Worm (Caenorhabditis elegans) whole organism, late embryonic: Measurements from ENCODE around the gene F59B10.2.

Experiments
- F13H6.1 ChIP-seq: sonication (generic microtip); optimal IDR thresholded peaks from 2 replicates; lab custom pipeline; 2016; ENCODE audit warnings: missing genetic modification characterization, missing compliant biosample characterization
- ceh-22 ChIP-seq: sonication (generic microtip); optimal IDR thresholded peaks from 2 replicates; lab custom pipeline; 2017; ENCODE audit warnings: missing biosample characterization, missing genetic modification characterization
- dve-1 ChIP-seq: sonication (generic microtip); optimal IDR thresholded peaks from 2 replicates; lab custom pipeline; 2017; ENCODE audit warnings: antibody characterized with exemption, mild to moderate bottlenecking, missing genetic modification characterization, missing compliant biosample characterization
- ets-4 ChIP-seq: sonication (generic microtip); optimal IDR thresholded peaks from 2 replicates; lab custom pipeline; 2016; ENCODE audit warnings: missing genetic modification characterization, missing compliant biosample characterization
- fkh-10 ChIP-seq: fragments of 150-350 bp; optimal IDR thresholded peaks from 2 replicates; lab custom pipeline; 2014; ENCODE audit warnings: missing biosample characterization, missing genetic modification reagents, missing genetic modification characterization
- gmeb-2 ChIP-seq: sonication (generic microtip); optimal IDR thresholded peaks from 2 replicates; lab custom pipeline; 2016; ENCODE audit warnings: missing genetic modification characterization, inconsistent platforms, missing compliant biosample characterization
- pag-3 ChIP-seq: sonication (generic microtip); optimal IDR thresholded peaks from 2 replicates; lab custom pipeline; 2016; ENCODE audit warnings: missing compliant biosample characterization, missing genetic modification characterization, borderline replicate concordance
- sox-2 ChIP-seq: fragments of 200-800 bp; sonication (Bioruptor generic); IDR thresholded peaks from 2 replicates; pipeline ENCODE4 v1.3.6; 2022; ENCODE audit warnings: missing genetic modification reagents, missing genetic modification characterization, missing compliant biosample characterization
- sox-4 ChIP-seq: sonication (generic microtip); optimal IDR thresholded peaks from 2 replicates; lab custom pipeline; 2017; ENCODE audit warnings: mild to moderate bottlenecking, missing genetic modification characterization, inconsistent platforms, missing compliant biosample characterization
- tbx-2 ChIP-seq: sonication (generic microtip); optimal IDR thresholded peaks from 2 replicates; lab custom pipeline; 2016; ENCODE audit warnings: missing genetic modification characterization, missing compliant biosample characterization
- tbx-7 ChIP-seq: sonication (generic microtip); optimal IDR thresholded peaks from 2 replicates; lab custom pipeline; 2016; ENCODE audit warnings: missing genotype, missing genetic modification characterization, missing compliant biosample characterization
- unc-42 ChIP-seq: sonication (generic microtip); optimal IDR thresholded peaks from 2 replicates; lab custom pipeline; 2016; ENCODE audit warnings: missing genotype, missing genetic modification characterization, missing compliant biosample characterization
- unc-55 ChIP-seq: sonication (generic microtip); optimal IDR thresholded peaks from 2 replicates; lab custom pipeline; 2017; ENCODE audit warnings: missing biosample characterization, missing genetic modification reagents, missing genetic modification characterization
- ztf-16 ChIP-seq: sonication (generic microtip); optimal IDR thresholded peaks from 2 replicates; lab custom pipeline; 2017; ENCODE audit warnings: missing genetic modification characterization, missing compliant biosample characterization

- no peak for TF ChIP-seq tbx-2 (tag; lab: Kevin White, UChicago)
- no peak for TF ChIP-seq tbx-7 (tag; lab: Kevin White, UChicago)
- no peak for TF ChIP-seq fkh-10
- no peak for TF ChIP-seq sox-2 (GFP tag; lab: Robert Waterston, UW)
- TF ChIP-seq ceh-22 (tag; lab: Kevin White, UChicago) = no peak
- TF ChIP-seq F13H6.1 (tag; lab: Kevin White, UChicago) = no peak
- no peak for TF ChIP-seq dve-1 (tag; lab: Kevin White, UChicago)
- no peak for TF ChIP-seq unc-42
- no peak for TF ChIP-seq gmeb-2 (tag; lab: Kevin White, UChicago)
- no peak for TF ChIP-seq ets-4 (tag; lab: Kevin White, UChicago)
- TF ChIP-seq sox-4 (tag; lab: Kevin White, UChicago) = no peak
- TF ChIP-seq ztf-16 (tag; lab: Kevin White, UChicago) = no peak
- no peak for TF ChIP-seq pag-3 (tag; lab: Kevin White, UChicago)
- TF ChIP-seq unc-55 (GFP tag; lab: Kevin White, UChicago) = no peak
These were observed 45.3 kb downstream of the F59B10.2 start, which contains the start of the genes ZK673.6 and sdz-37 for ce11 chrII:10464230-10464920.
